Fruit fly (Drosophila melanogaster) whole organism, embryonic: Measurements from ENCODE around the gene Sqor.

Experiments used
- B-H2 ChIP-seq: fragments of 200-800 bp; sonication (Bioruptor generic); optimal IDR thresholded peaks from 2 replicates; lab custom pipeline; 2018; ENCODE audit warnings: missing biosample characterization, mild to moderate bottlenecking, missing genetic modification characterization
- BEAF-32 ChIP-seq: fragments of 200-800 bp; sonication (Bioruptor generic); optimal IDR thresholded peaks from 3 replicates; lab custom pipeline; 2017; ENCODE audit warnings: missing biosample characterization, missing genetic modification characterization, mild to moderate bottlenecking, moderate library complexity, missing genetic modification reagents
- CG1024 ChIP-seq: fragments of 200-800 bp; sonication (Bioruptor generic); IDR thresholded peaks from 2 replicates; pipeline ENCODE4 v1.3.6; 2022; ENCODE audit warnings: missing biosample characterization, missing genetic modification characterization
- CG10267 ChIP-seq: fragments of 200-800 bp; sonication (Bioruptor generic); optimal IDR thresholded peaks from 2 replicates; lab custom pipeline; 2018; ENCODE audit warnings: missing biosample characterization, mild to moderate bottlenecking, missing genetic modification characterization, moderate library complexity
- CG10654 ChIP-seq: fragments of 200-800 bp; sonication (Bioruptor generic); optimal IDR thresholded peaks from 2 replicates; lab custom pipeline; 2016; ENCODE audit warnings: missing biosample characterization, missing genetic modification characterization
- CG11085 ChIP-seq: fragments of 200-800 bp; sonication (Bioruptor generic); IDR thresholded peaks from 2 replicates; pipeline ENCODE4 v1.3.6; 2022; ENCODE audit warnings: missing biosample characterization, missing genetic modification characterization
- CG11456 ChIP-seq: fragments of 200-800 bp; sonication (Bioruptor generic); IDR thresholded peaks from 3 replicates; pipeline ENCODE4 v1.3.6; 2022; ENCODE audit warnings: missing biosample characterization, missing genetic modification characterization
- CG12299 ChIP-seq: fragments of 200-800 bp; sonication (Bioruptor generic); optimal IDR thresholded peaks from 2 replicates; lab custom pipeline; 2018; ENCODE audit warnings: missing biosample characterization, mild to moderate bottlenecking, missing genetic modification characterization
- CG12659 ChIP-seq: fragments of 200-800 bp; sonication (Bioruptor generic); optimal IDR thresholded peaks from 3 replicates; lab custom pipeline; 2017; ENCODE audit warnings: mild to moderate bottlenecking, missing biosample characterization, missing genetic modification reagents, missing genetic modification characterization
- CG13296 ChIP-seq: fragments of 200-800 bp; sonication (Bioruptor generic); optimal IDR thresholded peaks from 3 replicates; lab custom pipeline; 2018; ENCODE audit warnings: missing biosample characterization, mild to moderate bottlenecking, missing genetic modification characterization
- CG15011 ChIP-seq: fragments of 200-800 bp; sonication (Bioruptor generic); optimal IDR thresholded peaks from 3 replicates; lab custom pipeline; 2018; ENCODE audit warnings: missing biosample characterization, mild to moderate bottlenecking, missing genetic modification characterization
- CG18262 ChIP-seq: fragments of 200-800 bp; optimal IDR thresholded peaks from 3 replicates; lab custom pipeline; 2019; ENCODE audit warnings: missing biosample characterization, mild to moderate bottlenecking, missing genetic modification characterization, moderate library complexity
- CG18619 ChIP-seq: fragments of 200-800 bp; sonication (Bioruptor generic); optimal IDR thresholded peaks from 3 replicates; lab custom pipeline; 2017; ENCODE audit warnings: missing biosample characterization, mild to moderate bottlenecking, missing genetic modification characterization
- CG2678 ChIP-seq: fragments of 200-800 bp; sonication (Bioruptor generic); optimal IDR thresholded peaks from 3 replicates; lab custom pipeline; 2019; ENCODE audit warnings: missing biosample characterization, mild to moderate bottlenecking, missing genetic modification characterization, moderate library complexity
- CG30020 ChIP-seq: fragments of 200-800 bp; optimal IDR thresholded peaks from 2 replicates; lab custom pipeline; 2019; ENCODE audit warnings: missing biosample characterization, mild to moderate bottlenecking, missing genetic modification characterization, moderate library complexity
- CG31365 ChIP-seq: fragments of 200-800 bp; sonication (Bioruptor generic); optimal IDR thresholded peaks from 2 replicates; lab custom pipeline; 2018; ENCODE audit warnings: missing biosample characterization, mild to moderate bottlenecking, missing genetic modification characterization
- CG9609 ChIP-seq: fragments of 200-800 bp; sonication (Bioruptor generic); optimal IDR thresholded peaks from 3 replicates; lab custom pipeline; 2016; ENCODE audit warnings: missing biosample characterization, missing genetic modification characterization
- Chrac-16 ChIP-seq: fragments of 200-800 bp; sonication (Bioruptor generic); optimal IDR thresholded peaks from 3 replicates; lab custom pipeline; 2016; ENCODE audit warnings: missing biosample characterization, missing genetic modification characterization
- D19A ChIP-seq: fragments of 200-800 bp; optimal IDR thresholded peaks from 3 replicates; lab custom pipeline; 2019; ENCODE audit warnings: missing biosample characterization, mild to moderate bottlenecking, missing genetic modification characterization, moderate library complexity
- Drgx ChIP-seq: fragments of 200-800 bp; sonication (Bioruptor generic); IDR thresholded peaks from 2 replicates; pipeline ENCODE4 v1.3.6; 2022; ENCODE audit warnings: missing biosample characterization, missing genetic modification characterization
- Ets97D ChIP-seq: fragments of 200-800 bp; sonication (Bioruptor generic); optimal IDR thresholded peaks from 3 replicates; lab custom pipeline; 2016; ENCODE audit warnings: missing biosample characterization, missing genetic modification characterization
- Fer1 ChIP-seq: fragments of 200-800 bp; sonication (Bioruptor generic); optimal IDR thresholded peaks from 2 replicates; lab custom pipeline; 2017; ENCODE audit warnings: missing biosample characterization, mild to moderate bottlenecking, missing genetic modification characterization
- Fer2 ChIP-seq: fragments of 200-800 bp; sonication (Bioruptor generic); optimal IDR thresholded peaks from 2 replicates; lab custom pipeline; 2018; ENCODE audit warnings: missing biosample characterization, mild to moderate bottlenecking, missing genetic modification characterization, moderate library complexity
- HmgD ChIP-seq: fragments of 200-800 bp; sonication (Bioruptor generic); optimal IDR thresholded peaks from 3 replicates; lab custom pipeline; 2016; ENCODE audit warnings: missing biosample characterization, missing genetic modification characterization
- Lhr ChIP-seq: fragments of 200-800 bp; sonication (Bioruptor generic); optimal IDR thresholded peaks from 3 replicates; lab custom pipeline; 2017; ENCODE audit warnings: mild to moderate bottlenecking, missing biosample characterization, missing genetic modification reagents, missing genetic modification characterization
- Opbp ChIP-seq: fragments of 200-800 bp; sonication (Bioruptor generic); IDR thresholded peaks from 3 replicates; pipeline ENCODE4 v1.3.6; 2022; ENCODE audit warnings: missing biosample characterization, missing genetic modification characterization; ENCODE audit not compliant: partially characterized antibody
- Sry-δ ChIP-seq: fragments of 200-800 bp; sonication (Bioruptor generic); optimal IDR thresholded peaks from 2 replicates; lab custom pipeline; 2016; ENCODE audit warnings: missing biosample characterization, missing genetic modification characterization
- Xbp1 ChIP-seq: fragments of 200-800 bp; sonication (Bioruptor generic); optimal IDR thresholded peaks from 3 replicates; lab custom pipeline; 2016; ENCODE audit warnings: missing biosample characterization, mild to moderate bottlenecking, missing genetic modification characterization
- ab ChIP-seq: fragments of 200-800 bp; sonication (Bioruptor generic); optimal IDR thresholded peaks from 2 replicates; lab custom pipeline; 2016; ENCODE audit warnings: missing biosample characterization, missing genetic modification characterization
- amos ChIP-seq: fragments of 200-800 bp; sonication (Bioruptor generic); IDR thresholded peaks from 2 replicates; pipeline ENCODE4 v1.3.6; 2022; ENCODE audit warnings: missing biosample characterization, missing genetic modification characterization; ENCODE audit not compliant: partially characterized antibody
- bab2 ChIP-seq: fragments of 200-800 bp; sonication (Bioruptor generic); optimal IDR thresholded peaks from 2 replicates; lab custom pipeline; 2016; ENCODE audit warnings: missing biosample characterization, missing genetic modification characterization
- bcd ChIP-seq: fragments of 200-800 bp; sonication (Bioruptor generic); optimal IDR thresholded peaks from 2 replicates; lab custom pipeline; 2017; ENCODE audit warnings: missing biosample characterization, mild to moderate bottlenecking, missing genetic modification characterization
- ci ChIP-seq: fragments of 200-800 bp; sonication (Bioruptor generic); IDR thresholded peaks from 3 replicates; pipeline ENCODE4 v1.3.6; 2022; ENCODE audit warnings: missing biosample characterization, missing genetic modification characterization
- crc ChIP-seq: fragments of 200-800 bp; sonication (Bioruptor generic); optimal IDR thresholded peaks from 2 replicates; lab custom pipeline; 2016; ENCODE audit warnings: missing biosample characterization, missing genetic modification characterization
- danr ChIP-seq: fragments of 200-800 bp; sonication (Bioruptor generic); IDR thresholded peaks from 2 replicates; pipeline ENCODE4 v1.3.6; 2022; ENCODE audit warnings: missing biosample characterization, missing genetic modification characterization
- dati ChIP-seq: fragments of 200-800 bp; sonication (Bioruptor generic); IDR thresholded peaks from 2 replicates; pipeline ENCODE4 v1.3.6; 2022; ENCODE audit warnings: missing biosample characterization, missing genetic modification characterization
- dmrt11E ChIP-seq: fragments of 200-800 bp; sonication (Bioruptor generic); optimal IDR thresholded peaks from 3 replicates; lab custom pipeline; 2018; ENCODE audit warnings: missing biosample characterization, mild to moderate bottlenecking, missing genetic modification characterization, moderate library complexity
- dpn ChIP-seq, 2 experiments: fragments of 200-800 bp; sonication (Bioruptor generic); optimal IDR thresholded peaks; 3 replicates each; lab custom pipeline; 2016; ENCODE audit warnings: missing biosample characterization in 2 of 2, missing genetic modification characterization in 2 of 2
- grau ChIP-seq: fragments of 200-800 bp; optimal IDR thresholded peaks from 3 replicates; lab custom pipeline; 2019; ENCODE audit warnings: missing biosample characterization, mild to moderate bottlenecking, missing genetic modification characterization, moderate library complexity
- hbn ChIP-seq: fragments of 200-800 bp; sonication (Bioruptor generic); IDR thresholded peaks from 2 replicates; pipeline ENCODE4 v1.3.6; 2022; ENCODE audit warnings: missing biosample characterization, missing genetic modification characterization; ENCODE audit not compliant: partially characterized antibody
- mam ChIP-seq: fragments of 200-800 bp; sonication (Bioruptor generic); optimal IDR thresholded peaks from 3 replicates; lab custom pipeline; 2016; ENCODE audit warnings: missing biosample characterization, missing genetic modification characterization
- odd ChIP-seq: fragments of 200-800 bp; sonication (Bioruptor generic); optimal IDR thresholded peaks from 2 replicates; lab custom pipeline; 2017; ENCODE audit warnings: missing biosample characterization, mild to moderate bottlenecking, missing genetic modification characterization
- ranshi ChIP-seq: fragments of 200-800 bp; sonication (Bioruptor generic); IDR thresholded peaks from 2 replicates; pipeline ENCODE4 v1.3.6; 2022; ENCODE audit warnings: missing biosample characterization, missing genetic modification characterization
- sens ChIP-seq: fragments of 200-800 bp; sonication (Bioruptor generic); peaks from one replicate; lab custom pipeline; 2016; ENCODE audit warnings: missing biosample characterization, missing genetic modification characterization
- sens-2 ChIP-seq: fragments of 200-800 bp; sonication (Bioruptor generic); IDR thresholded peaks from 2 replicates; pipeline ENCODE4 v1.3.6; 2022; ENCODE audit warnings: missing biosample characterization, missing genetic modification characterization
- stwl ChIP-seq: fragments of 200-800 bp; sonication (Bioruptor generic); optimal IDR thresholded peaks from 3 replicates; lab custom pipeline; 2018; ENCODE audit warnings: missing biosample characterization, mild to moderate bottlenecking, missing genetic modification characterization, moderate library complexity
- twi ChIP-seq: fragments of 200-800 bp; optimal IDR thresholded peaks from 2 replicates; lab custom pipeline; 2019; ENCODE audit warnings: missing biosample characterization, mild to moderate bottlenecking, missing genetic modification characterization, moderate library complexity
- unc-4 ChIP-seq: fragments of 200-800 bp; sonication (Bioruptor generic); IDR thresholded peaks from 2 replicates; pipeline ENCODE4 v1.3.6; 2022; ENCODE audit warnings: missing biosample characterization, missing genetic modification characterization; ENCODE audit not compliant: partially characterized antibody
- unpg ChIP-seq: fragments of 200-800 bp; sonication (Bioruptor generic); optimal IDR thresholded peaks from 3 replicates; lab custom pipeline; 2018; ENCODE audit warnings: missing biosample characterization, mild to moderate bottlenecking, missing genetic modification characterization, moderate library complexity
- vvl ChIP-seq: fragments of 200-800 bp; sonication (Bioruptor generic); IDR thresholded peaks from 2 replicates; pipeline ENCODE4 v1.3.6; 2022; ENCODE audit warnings: missing biosample characterization, missing genetic modification characterization

Gene Sqor

DNA sequence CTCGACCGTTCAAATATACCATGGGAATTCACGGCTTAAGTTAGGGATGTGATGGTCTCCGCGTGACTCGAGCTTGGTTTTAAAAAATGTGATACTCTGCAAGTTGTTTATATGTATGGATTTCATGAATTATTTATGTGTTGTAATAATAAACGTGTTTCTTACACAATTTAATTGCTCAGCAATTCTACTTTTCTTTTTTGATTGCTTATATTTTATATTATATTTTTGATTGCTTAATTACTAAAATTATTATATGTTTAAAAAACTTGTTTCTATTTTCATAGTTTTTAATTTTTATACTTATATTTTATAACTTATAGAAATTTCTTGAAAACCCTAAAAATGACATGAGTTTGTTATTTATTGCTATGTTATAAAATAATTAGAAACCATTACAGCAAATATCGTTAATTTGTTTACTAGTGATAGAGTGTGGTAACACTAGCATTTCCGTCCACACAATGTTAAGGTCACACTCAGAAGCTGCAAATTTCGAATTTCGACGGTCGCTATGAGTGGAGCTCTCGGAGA, 14.4 kb downstream of the Sqor start, which contains the start of the genes ago and CG1265 (continued):
- TF ChIP-seq CG18619 (GFP tag; lab: Kevin White, UChicago) (peak; percentile 15), crc (GFP tag; lab: Kevin White, UChicago) (no peak), CG30020 (tag; lab: Kevin White, UChicago) (peak; percentile 47), ci (GFP tag; lab: Robert Waterston, UW) (peak; percentile 6; the same call in 1 of the 3 replicates), Ets97D (peak; percentile 71), Xbp1 (GFP tag; lab: Kevin White, UChicago) (peak; percentile 29), odd (GFP tag; lab: Kevin White, UChicago) (peak; percentile 45), CG12659 (peak; percentile 54), Chrac-16 (GFP tag; lab: Kevin White, UChicago) (peak; percentile 32), CG11456 (GFP tag; lab: Robert Waterston, UW) (peak; percentile 78), unc-4 (GFP tag; lab: Robert Waterston, UW) (no peak), bab2 (GFP tag; lab: Kevin White, UChicago) (peak; percentile 27), CG31365 (tag; lab: Kevin White, UChicago) (no peak), dmrt11E (tag; lab: Kevin White, UChicago) (peak; percentile 23), B-H2 (GFP tag; lab: Kevin White, UChicago) (peak; percentile 49), dpn (GFP tag; optimal IDR thresholded peaks at IDR 0.05; lab: Kevin White, UChicago) (peak in 1 of 2 experiments; percentile 23), sens-2 (GFP tag; lab: Robert Waterston, UW) (peak; percentile 31; the same call in 1 of the 2 replicates), Drgx (GFP tag; lab: Robert Waterston, UW) (peak; percentile 25; the same call in 1 of the 2 replicates), unpg (GFP tag; lab: Kevin White, UChicago) (peak; percentile 7), HmgD (GFP tag; lab: Kevin White, UChicago) (no peak), sens (GFP tag; lab: Kevin White, UChicago) (peak; percentile 52), twi (peak; percentile 11), CG12299 (tag; lab: Kevin White, UChicago) (no peak), CG2678 (tag; lab: Kevin White, UChicago) (peak; percentile 54), CG9609 (GFP tag; lab: Kevin White, UChicago) (peak; percentile 10), ranshi (GFP tag; lab: Robert Waterston, UW) (peak; percentile 50), CG10654 (GFP tag; lab: Kevin White, UChicago) (peak; percentile 28), stwl (tag; lab: Kevin White, UChicago) (peak; percentile 33), BEAF-32 (GFP tag; lab: Kevin White, UChicago) (peak; percentile 67), vvl (peak; percentile 34; the same call in 1 of the 2 replicates), hbn (GFP tag; lab: Robert Waterston, UW) (no peak), Sry-δ (GFP tag; lab: Kevin White, UChicago) (peak; percentile 68), dati (0 out of 2 replicates have a peak, but pooled peaks have one; percentile 19), Lhr (GFP tag; lab: Kevin White, UChicago) (no peak), bcd (GFP tag; lab: Kevin White, UChicago) (peak; percentile 34), danr (GFP tag; lab: Robert Waterston, UW) (no peak), CG13296 (GFP tag; lab: Kevin White, UChicago) (peak; percentile 40), CG1024 (GFP tag; lab: Robert Waterston, UW) (peak; percentile 32; the same call in 1 of the 2 replicates), CG10267 (peak; percentile 38), D19A (tag; lab: Kevin White, UChicago) (peak; percentile 62), grau (tag; lab: Kevin White, UChicago) (peak; percentile 56), Fer2 (tag; lab: Kevin White, UChicago) (peak; percentile 19), CG15011 (GFP tag; lab: Kevin White, UChicago) (no peak), Opbp (GFP tag; lab: Robert Waterston, UW) (peak; percentile 43; the same call in 1 of the 3 replicates), mam (GFP tag; lab: Kevin White, UChicago) (no peak), amos (GFP tag; lab: Robert Waterston, UW) (peak; percentile 61), CG18262 (tag; lab: Kevin White, UChicago) (peak; percentile 65), Fer1 (peak; percentile 28), CG11085 (0 out of 2 replicates have a peak, but pooled peaks have one; percentile 6), ab (GFP tag; lab: Kevin White, UChicago) (peak; percentile 14)
